Fruit fly (Drosophila melanogaster) whole organism, embryonic: ENCODE data around the gene Hr78.

ENCODE experiments used
- CG11504 ChIP-seq: fragments of 200-800 bp; sonication (Bioruptor generic); optimal IDR thresholded peaks from 3 replicates; lab custom pipeline; 2019; ENCODE audit warnings: missing biosample characterization, mild to moderate bottlenecking, missing genetic modification characterization, moderate library complexity
- CG11560 ChIP-seq: fragments of 200-800 bp; sonication (Bioruptor generic); IDR thresholded peaks from 3 replicates; pipeline ENCODE4 v1.3.6; 2022; ENCODE audit warnings: missing biosample characterization, missing genetic modification characterization
- CG12104 ChIP-seq: fragments of 200-800 bp; sonication (Bioruptor generic); optimal IDR thresholded peaks from 3 replicates; lab custom pipeline; 2016; ENCODE audit warnings: missing biosample characterization, missing genetic modification characterization
- CG12744 ChIP-seq: fragments of 200-800 bp; sonication (Bioruptor generic); optimal IDR thresholded peaks from 2 replicates; lab custom pipeline; 2016; ENCODE audit warnings: missing biosample characterization, missing genetic modification characterization
- CG13123 ChIP-seq: fragments of 200-800 bp; sonication (Bioruptor generic); optimal IDR thresholded peaks from 2 replicates; lab custom pipeline; 2016; ENCODE audit warnings: missing biosample characterization, missing genetic modification characterization
- CG13624 ChIP-seq: fragments of 200-800 bp; sonication (Bioruptor generic); optimal IDR thresholded peaks from 2 replicates; lab custom pipeline; 2016; ENCODE audit warnings: missing biosample characterization, missing genetic modification characterization
- CG13894 ChIP-seq: fragments of 200-800 bp; sonication (Bioruptor generic); optimal IDR thresholded peaks from 3 replicates; lab custom pipeline; 2018; ENCODE audit warnings: missing biosample characterization, mild to moderate bottlenecking, missing genetic modification characterization, moderate library complexity
- CG1603 ChIP-seq: fragments of 200-800 bp; sonication (Bioruptor generic); optimal IDR thresholded peaks from 2 replicates; lab custom pipeline; 2019; ENCODE audit warnings: missing biosample characterization, mild to moderate bottlenecking, missing genetic modification characterization, moderate library complexity
- CG17328 ChIP-seq: fragments of 200-800 bp; sonication (Bioruptor generic); IDR thresholded peaks from 2 replicates; pipeline ENCODE4 v1.3.6; 2022; ENCODE audit warnings: missing biosample characterization, missing genetic modification characterization
- CG17612 ChIP-seq: fragments of 200-800 bp; sonication (Bioruptor generic); IDR thresholded peaks from 2 replicates; pipeline ENCODE4 v1.3.6; 2022; ENCODE audit warnings: missing biosample characterization, missing genetic modification characterization
- CG17829 ChIP-seq: fragments of 200-800 bp; optimal IDR thresholded peaks from 2 replicates; lab custom pipeline; 2019; ENCODE audit warnings: missing biosample characterization, mild to moderate bottlenecking, missing genetic modification characterization, moderate library complexity
- CG1792 ChIP-seq: fragments of 200-800 bp; sonication (Bioruptor generic); optimal IDR thresholded peaks from 2 replicates; lab custom pipeline; 2016; ENCODE audit warnings: missing biosample characterization, missing genetic modification characterization
- CG2199 ChIP-seq: fragments of 200-800 bp; sonication (Bioruptor generic); IDR thresholded peaks from 3 replicates; pipeline ENCODE4 v1.3.6; 2022; ENCODE audit warnings: missing biosample characterization, missing genetic modification characterization
- CG31224 ChIP-seq: fragments of 200-800 bp; sonication (Bioruptor generic); IDR thresholded peaks from 2 replicates; pipeline ENCODE4 v1.3.6; 2022; ENCODE audit warnings: missing biosample characterization, missing genetic modification characterization
- CG3281 ChIP-seq: fragments of 200-800 bp; sonication (Bioruptor generic); optimal IDR thresholded peaks from 3 replicates; lab custom pipeline; 2017; ENCODE audit warnings: missing biosample characterization, mild to moderate bottlenecking, missing genetic modification characterization
- CG3838 ChIP-seq: fragments of 200-800 bp; sonication (Bioruptor generic); optimal IDR thresholded peaks from 3 replicates; lab custom pipeline; 2016; ENCODE audit warnings: missing biosample characterization, missing genetic modification characterization
- CG4617 ChIP-seq: fragments of 200-800 bp; sonication (Bioruptor generic); optimal IDR thresholded peaks from 3 replicates; lab custom pipeline; 2016; ENCODE audit warnings: missing biosample characterization, missing genetic modification characterization, borderline replicate concordance
- CG6175 ChIP-seq: fragments of 200-800 bp; sonication (Bioruptor generic); IDR thresholded peaks from 3 replicates; pipeline ENCODE4 v1.3.6; 2022; ENCODE audit warnings: missing biosample characterization, missing genetic modification characterization
- CG6272 ChIP-seq: fragments of 200-800 bp; sonication (Bioruptor generic); IDR thresholded peaks from 2 replicates; pipeline ENCODE4 v1.3.6; 2022; ENCODE audit warnings: missing biosample characterization, missing genetic modification characterization
- CG6765 ChIP-seq: fragments of 200-800 bp; sonication (Bioruptor generic); optimal IDR thresholded peaks from 3 replicates; lab custom pipeline; 2017; ENCODE audit warnings: missing biosample characterization, mild to moderate bottlenecking, missing genetic modification characterization
- CG7928 ChIP-seq: fragments of 200-800 bp; sonication (Bioruptor generic); optimal IDR thresholded peaks from 2 replicates; lab custom pipeline; 2017; ENCODE audit warnings: missing biosample characterization, mild to moderate bottlenecking, missing genetic modification characterization
- CG7987 ChIP-seq: fragments of 200-800 bp; sonication (Bioruptor generic); optimal IDR thresholded peaks from 2 replicates; lab custom pipeline; 2018; ENCODE audit warnings: missing biosample characterization, mild to moderate bottlenecking, missing genetic modification characterization, moderate library complexity
- CG9727 ChIP-seq: fragments of 200-800 bp; sonication (Bioruptor generic); optimal IDR thresholded peaks from 3 replicates; lab custom pipeline; 2017; ENCODE audit warnings: missing biosample characterization, mild to moderate bottlenecking, missing genetic modification characterization
- Dp ChIP-seq: fragments of 200-800 bp; sonication (Bioruptor generic); optimal IDR thresholded peaks from 2 replicates; lab custom pipeline; 2018; ENCODE audit warnings: missing biosample characterization, mild to moderate bottlenecking, missing genetic modification characterization, moderate library complexity
- H2.0 ChIP-seq: fragments of 200-800 bp; sonication (Bioruptor generic); IDR thresholded peaks from 2 replicates; pipeline ENCODE4 v1.3.6; 2022; ENCODE audit warnings: missing biosample characterization, missing genetic modification characterization
- HLH3B ChIP-seq: fragments of 200-800 bp; sonication (Bioruptor generic); IDR thresholded peaks from 2 replicates; pipeline ENCODE4 v1.3.6; 2022; ENCODE audit warnings: missing biosample characterization, missing genetic modification characterization
- Hr51 ChIP-seq, 2 experiments: fragments of 200-800 bp; sonication (Bioruptor generic); optimal IDR thresholded peaks; 2 replicates in 1 of 2; 3 replicates in 1 of 2; lab custom pipeline; 2016 to 2018; ENCODE audit warnings: missing biosample characterization in 2 of 2, missing genetic modification characterization in 2 of 2, mild to moderate bottlenecking in 1 of 2, moderate library complexity in 1 of 2
- NC2α ChIP-seq: fragments of 200-800 bp; sonication (Bioruptor generic); optimal IDR thresholded peaks from 2 replicates; lab custom pipeline; 2016; ENCODE audit warnings: missing biosample characterization, missing genetic modification characterization
- NfI ChIP-seq: fragments of 200-800 bp; sonication (Bioruptor generic); optimal IDR thresholded peaks from 3 replicates; lab custom pipeline; 2018; ENCODE audit warnings: missing biosample characterization, mild to moderate bottlenecking, missing genetic modification characterization, moderate library complexity
- Pdp1 ChIP-seq, 2 experiments: fragments of 200-800 bp; sonication (Bioruptor generic); optimal IDR thresholded peaks; 3 replicates each; lab custom pipeline; 2016; ENCODE audit warnings: missing biosample characterization in 2 of 2, missing genetic modification characterization in 2 of 2, mild to moderate bottlenecking in 1 of 2, moderate library complexity in 1 of 2
- Poxn ChIP-seq: fragments of 200-800 bp; sonication (Bioruptor generic); IDR thresholded peaks from 2 replicates; pipeline ENCODE4 v1.3.6; 2022; ENCODE audit warnings: missing biosample characterization, missing genetic modification characterization
- chif ChIP-seq, 2 experiments: fragments of 200-800 bp; sonication (Bioruptor generic); optimal IDR thresholded peaks; 3 replicates each; lab custom pipeline; 2016; ENCODE audit warnings: missing biosample characterization in 2 of 2, missing genetic modification characterization in 2 of 2
- da ChIP-seq: fragments of 200-800 bp; sonication (Bioruptor generic); optimal IDR thresholded peaks from 2 replicates; lab custom pipeline; 2016; ENCODE audit warnings: missing biosample characterization, missing genetic modification characterization
- eve ChIP-seq, 2 experiments: fragments of >200 bp; optimal IDR thresholded peaks; 2 replicates each; lab custom pipeline; 2017; ENCODE audit warnings: missing biosample characterization in 2 of 2, missing genetic modification characterization in 2 of 2
- ewg ChIP-seq: fragments of 200-800 bp; sonication (Bioruptor generic); optimal IDR thresholded peaks from 3 replicates; lab custom pipeline; 2017; ENCODE audit warnings: mild to moderate bottlenecking, missing biosample characterization, missing genetic modification reagents, missing genetic modification characterization
- gcm2 ChIP-seq: fragments of 200-800 bp; sonication (Bioruptor generic); optimal IDR thresholded peaks from 2 replicates; lab custom pipeline; 2016; ENCODE audit warnings: missing biosample characterization, missing genetic modification characterization
- grau ChIP-seq: fragments of 200-800 bp; optimal IDR thresholded peaks from 3 replicates; lab custom pipeline; 2019; ENCODE audit warnings: missing biosample characterization, mild to moderate bottlenecking, missing genetic modification characterization, moderate library complexity
- gsb-n ChIP-seq: fragments of 200-800 bp; sonication (Bioruptor generic); optimal IDR thresholded peaks from 3 replicates; lab custom pipeline; 2018; ENCODE audit warnings: missing biosample characterization, mild to moderate bottlenecking, missing genetic modification characterization
- hb ChIP-seq: fragments of 200-800 bp; sonication (Bioruptor generic); IDR thresholded peaks from 3 replicates; pipeline ENCODE4 v1.3.6; 2022; ENCODE audit warnings: missing biosample characterization, missing genetic modification characterization; ENCODE audit not compliant: partially characterized antibody
- odd ChIP-seq: fragments of 200-800 bp; sonication (Bioruptor generic); optimal IDR thresholded peaks from 2 replicates; lab custom pipeline; 2017; ENCODE audit warnings: missing biosample characterization, mild to moderate bottlenecking, missing genetic modification characterization
- pnt ChIP-seq: fragments of 200-800 bp; sonication (Bioruptor generic); optimal IDR thresholded peaks from 3 replicates; lab custom pipeline; 2016; ENCODE audit warnings: missing biosample characterization, missing genetic modification characterization
- psq ChIP-seq: fragments of 200-800 bp; sonication (Bioruptor generic); optimal IDR thresholded peaks from 2 replicates; lab custom pipeline; 2017; ENCODE audit warnings: missing biosample characterization, missing genetic modification characterization
- pzg ChIP-seq: fragments of 200-800 bp; sonication (Bioruptor generic); optimal IDR thresholded peaks from 3 replicates; lab custom pipeline; 2018; ENCODE audit warnings: missing biosample characterization, mild to moderate bottlenecking, missing genetic modification characterization, moderate library complexity
- seq ChIP-seq: fragments of 200-800 bp; sonication (Bioruptor generic); IDR thresholded peaks from 2 replicates; pipeline ENCODE4 v1.3.6; 2022; ENCODE audit warnings: missing biosample characterization, missing genetic modification characterization
- sim ChIP-seq: fragments of 200-800 bp; sonication (Bioruptor generic); IDR thresholded peaks from 2 replicates; pipeline ENCODE4 v1.3.6; 2022; ENCODE audit warnings: missing biosample characterization, missing genetic modification characterization
- sisA ChIP-seq: fragments of 200-800 bp; sonication (Bioruptor generic); IDR thresholded peaks from 2 replicates; pipeline ENCODE4 v1.3.6; 2022; ENCODE audit warnings: missing biosample characterization, missing genetic modification characterization
- stc ChIP-seq: fragments of 200-800 bp; sonication (Bioruptor generic); IDR thresholded peaks from 2 replicates; pipeline ENCODE4 v1.3.6; 2022; ENCODE audit warnings: missing biosample characterization, missing genetic modification characterization
- tin ChIP-seq: fragments of 200-800 bp; sonication (Bioruptor generic); optimal IDR thresholded peaks from 3 replicates; lab custom pipeline; 2016; ENCODE audit warnings: missing biosample characterization, missing genetic modification characterization
- tll ChIP-seq, 2 experiments: fragments of 200-800 bp in 1 of 2; fragments of >200 bp in 1 of 2; sonication (Bioruptor generic) in 1 of 2; optimal IDR thresholded peaks; 2 replicates each; lab custom pipeline; 2017 to 2019; ENCODE audit warnings: missing biosample characterization in 2 of 2, missing genetic modification characterization in 2 of 2, mild to moderate bottlenecking in 1 of 2, moderate library complexity in 1 of 2
- trh ChIP-seq: fragments of 200-800 bp; sonication (Bioruptor generic); optimal IDR thresholded peaks from 2 replicates; lab custom pipeline; 2016; ENCODE audit warnings: missing biosample characterization, missing genetic modification characterization

Hr78 gene

dm6 chr3L:21509488-21510122 is 12.3 kb upstream of the Hr78 start (continued):
- TF ChIP-seq NC2α = no peak
- no peak for TF ChIP-seq Dp (GFP tag; lab: Kevin White, UChicago)
- no peak for TF ChIP-seq sisA (GFP tag; lab: Robert Waterston, UW)
- TF ChIP-seq CG7987 (GFP tag; lab: Kevin White, UChicago) = no peak
- peak; percentile 50 for TF ChIP-seq tin
- TF ChIP-seq Poxn = no peak
- no peak for TF ChIP-seq CG31224
- TF ChIP-seq sim (GFP tag; lab: Robert Waterston, UW) = 0 out of 2 replicates have a peak, but pooled peaks have one; percentile 35
- TF ChIP-seq chif (GFP tag; optimal IDR thresholded peaks at IDR 0.05; lab: Kevin White, UChicago) = peak; percentile 16 to 41
- peak; percentile 49 for TF ChIP-seq CG3281
- no peak for TF ChIP-seq CG4617 (GFP tag; lab: Kevin White, UChicago)
- TF ChIP-seq Pdp1 (GFP tag; optimal IDR thresholded peaks at IDR 0.05; lab: Kevin White, UChicago) = peak; percentile 10 to 36
- TF ChIP-seq ewg (GFP tag; lab: Kevin White, UChicago) = no peak
- TF ChIP-seq CG2199 (GFP tag; lab: Robert Waterston, UW) = no peak
- no peak for TF ChIP-seq gcm2 (GFP tag; lab: Kevin White, UChicago)
- no peak for TF ChIP-seq seq
- peak; percentile 51 for TF ChIP-seq CG17328 (GFP tag; lab: Robert Waterston, UW)
- peak in 1 of 2 experiments; percentile 49 for TF ChIP-seq Hr51 (GFP tag; optimal IDR thresholded peaks at IDR 0.05; lab: Kevin White, UChicago)
- no peak for TF ChIP-seq odd
- no peak for TF ChIP-seq trh (GFP tag; lab: Kevin White, UChicago)
- TF ChIP-seq hb (GFP tag; lab: Robert Waterston, UW) = no peak
- no peak for TF ChIP-seq CG11560
- peak; percentile 9 for TF ChIP-seq CG13624 (GFP tag; lab: Kevin White, UChicago)
- TF ChIP-seq H2.0 (GFP tag; lab: Robert Waterston, UW) = 0 out of 2 replicates have a peak, but pooled peaks have one; percentile 32
- peak; percentile 15 for TF ChIP-seq CG9727
- TF ChIP-seq pzg (GFP tag; lab: Kevin White, UChicago) = no peak
- no peak for TF ChIP-seq gsb-n
- TF ChIP-seq psq = no peak
- no peak for TF ChIP-seq CG3838 (GFP tag; lab: Kevin White, UChicago)
- peak; percentile 31 for TF ChIP-seq NfI (GFP tag; lab: Kevin White, UChicago)
- TF ChIP-seq CG13894 (tag; lab: Kevin White, UChicago) = no peak
- no peak for TF ChIP-seq CG7928 (GFP tag; lab: Kevin White, UChicago)
- TF ChIP-seq CG17829 (tag; lab: Kevin White, UChicago) = no peak
- TF ChIP-seq CG1792 (GFP tag; lab: Kevin White, UChicago) = peak; percentile 16
- peak; percentile 47 for TF ChIP-seq CG1603 (tag; lab: Kevin White, UChicago)
- TF ChIP-seq pnt (GFP tag; lab: Kevin White, UChicago) = peak; percentile 11
- no peak for TF ChIP-seq da (GFP tag; lab: Kevin White, UChicago)
- TF ChIP-seq CG6175 (GFP tag; lab: Robert Waterston, UW) = no peak
- TF ChIP-seq stc (GFP tag; lab: Robert Waterston, UW) = no peak
- TF ChIP-seq HLH3B = peak; percentile 38; the same call in 1 of the 2 replicates
- TF ChIP-seq CG17612 (GFP tag; lab: Robert Waterston, UW) = no peak
- no peak for TF ChIP-seq tll (GFP tag; optimal IDR thresholded peaks at IDR 0.05; lab: Kevin White, UChicago)
- TF ChIP-seq CG11504 (tag; lab: Kevin White, UChicago) = peak; percentile 62
- no peak for TF ChIP-seq CG6765 (GFP tag; lab: Kevin White, UChicago)
- no peak for TF ChIP-seq CG12104 (GFP tag; lab: Kevin White, UChicago)
- TF ChIP-seq CG6272 (GFP tag; lab: Robert Waterston, UW) = no peak
- TF ChIP-seq eve (GFP tag; optimal IDR thresholded peaks at IDR 0.05; lab: Kevin White, UChicago) = no peak
- TF ChIP-seq grau (tag; lab: Kevin White, UChicago) = peak; percentile 41
- no peak for TF ChIP-seq CG12744 (GFP tag; lab: Kevin White, UChicago)
- no peak for TF ChIP-seq CG13123 (GFP tag; lab: Kevin White, UChicago)
